Fruit fly (Drosophila melanogaster) whole organism, embryonic: ENCODE results near the gene CG9360.

ENCODE experiments used
- ATbp ChIP-seq: fragments of 200-800 bp; sonication (Bioruptor generic); optimal IDR thresholded peaks from 2 replicates; lab custom pipeline; 2017; ENCODE audit warnings: missing biosample characterization, mild to moderate bottlenecking, missing genetic modification characterization, missing genetic modification reagents
- Adf1 ChIP-seq: fragments of 200-800 bp; sonication (Bioruptor generic); IDR thresholded peaks from 2 replicates; pipeline ENCODE4 v1.3.6; 2022; ENCODE audit warnings: missing biosample characterization, missing genetic modification characterization
- CG10267 ChIP-seq: fragments of 200-800 bp; sonication (Bioruptor generic); optimal IDR thresholded peaks from 2 replicates; lab custom pipeline; 2018; ENCODE audit warnings: missing biosample characterization, mild to moderate bottlenecking, missing genetic modification characterization, moderate library complexity
- CG11696 ChIP-seq: fragments of 200-800 bp; sonication (Bioruptor generic); IDR thresholded peaks from 2 replicates; pipeline ENCODE4 v1.3.6; 2022; ENCODE audit warnings: missing biosample characterization, missing genetic modification characterization
- CG12071 ChIP-seq: fragments of 200-800 bp; sonication (Bioruptor generic); optimal IDR thresholded peaks from 3 replicates; lab custom pipeline; 2018; ENCODE audit warnings: missing biosample characterization, mild to moderate bottlenecking, missing genetic modification characterization
- CG12219 ChIP-seq: fragments of 200-800 bp; sonication (Bioruptor generic); optimal IDR thresholded peaks from 3 replicates; lab custom pipeline; 2018; ENCODE audit warnings: missing biosample characterization, mild to moderate bottlenecking, missing genetic modification characterization
- CG12299 ChIP-seq: fragments of 200-800 bp; sonication (Bioruptor generic); optimal IDR thresholded peaks from 2 replicates; lab custom pipeline; 2018; ENCODE audit warnings: missing biosample characterization, mild to moderate bottlenecking, missing genetic modification characterization
- CG1233 ChIP-seq: fragments of 200-800 bp; sonication (Bioruptor generic); optimal IDR thresholded peaks from 4 replicates; lab custom pipeline; 2018; ENCODE audit warnings: missing biosample characterization, mild to moderate bottlenecking, missing genetic modification characterization
- CG13296 ChIP-seq: fragments of 200-800 bp; sonication (Bioruptor generic); optimal IDR thresholded peaks from 3 replicates; lab custom pipeline; 2018; ENCODE audit warnings: missing biosample characterization, mild to moderate bottlenecking, missing genetic modification characterization
- CG15479 ChIP-seq: fragments of 200-800 bp; sonication (Bioruptor generic); optimal IDR thresholded peaks from 3 replicates; lab custom pipeline; 2019; ENCODE audit warnings: missing biosample characterization, mild to moderate bottlenecking, missing genetic modification characterization, moderate library complexity
- CG15514 ChIP-seq: fragments of 200-800 bp; sonication (Bioruptor generic); optimal IDR thresholded peaks from 3 replicates; lab custom pipeline; 2017; ENCODE audit warnings: missing biosample characterization, missing genetic modification characterization, mild to moderate bottlenecking, moderate library complexity, missing genetic modification reagents
- CG1602 ChIP-seq: fragments of 200-800 bp; sonication (Bioruptor generic); optimal IDR thresholded peaks from 3 replicates; lab custom pipeline; 2016; ENCODE audit warnings: missing biosample characterization, missing genetic modification characterization
- CG1603 ChIP-seq: fragments of 200-800 bp; sonication (Bioruptor generic); optimal IDR thresholded peaks from 2 replicates; lab custom pipeline; 2019; ENCODE audit warnings: missing biosample characterization, mild to moderate bottlenecking, missing genetic modification characterization, moderate library complexity
- CG17361 ChIP-seq: fragments of 200-800 bp; sonication (Bioruptor generic); IDR thresholded peaks from 3 replicates; pipeline ENCODE4 v1.3.6; 2022; ENCODE audit warnings: missing biosample characterization, missing genetic modification characterization
- CG17385 ChIP-seq: fragments of 200-800 bp; sonication (Bioruptor generic); optimal IDR thresholded peaks from 3 replicates; lab custom pipeline; 2018; ENCODE audit warnings: missing biosample characterization, mild to moderate bottlenecking, missing genetic modification characterization
- CG17568 ChIP-seq: fragments of 200-800 bp; sonication (Bioruptor generic); optimal IDR thresholded peaks from 2 replicates; lab custom pipeline; 2018; ENCODE audit warnings: missing biosample characterization, mild to moderate bottlenecking, missing genetic modification characterization, moderate library complexity
- CG17802 ChIP-seq: fragments of 200-800 bp; sonication (Bioruptor generic); optimal IDR thresholded peaks from 2 replicates; lab custom pipeline; 2018; ENCODE audit warnings: missing biosample characterization, mild to moderate bottlenecking, missing genetic modification characterization, moderate library complexity
- CG31224 ChIP-seq: fragments of 200-800 bp; sonication (Bioruptor generic); IDR thresholded peaks from 2 replicates; pipeline ENCODE4 v1.3.6; 2022; ENCODE audit warnings: missing biosample characterization, missing genetic modification characterization
- CG31441 ChIP-seq: fragments of 200-800 bp; sonication (Bioruptor generic); IDR thresholded peaks from 2 replicates; pipeline ENCODE4 v1.3.6; 2022; ENCODE audit warnings: missing biosample characterization, missing genetic modification characterization
- CG32532 ChIP-seq: fragments of 200-800 bp; sonication (Bioruptor generic); IDR thresholded peaks from 2 replicates; pipeline ENCODE4 v1.3.6; 2022; ENCODE audit warnings: missing biosample characterization, missing genetic modification characterization
- CG33213 ChIP-seq: fragments of 200-800 bp; sonication (Bioruptor generic); optimal IDR thresholded peaks from 3 replicates; lab custom pipeline; 2016; ENCODE audit warnings: missing biosample characterization, missing genetic modification characterization
- CG6791 ChIP-seq: fragments of 200-800 bp; sonication (Bioruptor generic); IDR thresholded peaks from 3 replicates; pipeline ENCODE4 v1.3.6; 2022; ENCODE audit warnings: missing biosample characterization, missing genetic modification characterization; ENCODE audit not compliant: partially characterized antibody
- CG7928 ChIP-seq: fragments of 200-800 bp; sonication (Bioruptor generic); optimal IDR thresholded peaks from 2 replicates; lab custom pipeline; 2017; ENCODE audit warnings: missing biosample characterization, mild to moderate bottlenecking, missing genetic modification characterization
- CG9727 ChIP-seq: fragments of 200-800 bp; sonication (Bioruptor generic); optimal IDR thresholded peaks from 3 replicates; lab custom pipeline; 2017; ENCODE audit warnings: missing biosample characterization, mild to moderate bottlenecking, missing genetic modification characterization
- D ChIP-seq, 2 experiments: fragments of 200-800 bp in 1 of 2; fragments of >200 bp in 1 of 2; sonication (Bioruptor generic) in 1 of 2; optimal IDR thresholded peaks; 2 replicates in 1 of 2; 3 replicates in 1 of 2; lab custom pipeline; 2017; ENCODE audit warnings: mild to moderate bottlenecking in 1 of 2, missing biosample characterization in 1 of 2, missing genetic modification characterization in 1 of 2, missing genetic modification reagents in 1 of 2
- Eip74EF ChIP-seq, 2 experiments: fragments of 200-800 bp in 1 of 2; fragments of >200 bp in 1 of 2; sonication (Bioruptor generic) in 1 of 2; optimal IDR thresholded peaks; 2 replicates each; lab custom pipeline; 2017 to 2019; ENCODE audit warnings: missing biosample characterization in 2 of 2, missing genetic modification characterization in 2 of 2, mild to moderate bottlenecking in 1 of 2, moderate library complexity in 1 of 2
- Fer1 ChIP-seq: fragments of 200-800 bp; sonication (Bioruptor generic); optimal IDR thresholded peaks from 2 replicates; lab custom pipeline; 2017; ENCODE audit warnings: missing biosample characterization, mild to moderate bottlenecking, missing genetic modification characterization
- HHEX ChIP-seq: fragments of 200-800 bp; sonication (Bioruptor generic); optimal IDR thresholded peaks from 3 replicates; lab custom pipeline; 2017; ENCODE audit warnings: missing biosample characterization, mild to moderate bottlenecking, missing genetic modification characterization, missing genetic modification reagents
- HLHmδ ChIP-seq: fragments of 200-800 bp; sonication (Bioruptor generic); optimal IDR thresholded peaks from 2 replicates; lab custom pipeline; 2018; ENCODE audit warnings: missing biosample characterization, mild to moderate bottlenecking, missing genetic modification characterization, moderate library complexity
- Lpt ChIP-seq: fragments of >200 bp; optimal IDR thresholded peaks from 2 replicates; lab custom pipeline; 2018; ENCODE audit warnings: missing biosample characterization, missing genetic modification characterization
- Nf-YC ChIP-seq: fragments of 200-800 bp; optimal IDR thresholded peaks from 3 replicates; lab custom pipeline; 2019; ENCODE audit warnings: missing biosample characterization, mild to moderate bottlenecking, missing genetic modification characterization, moderate library complexity
- Oaz ChIP-seq: fragments of 200-800 bp; sonication (Bioruptor generic); IDR thresholded peaks from 2 replicates; pipeline ENCODE4 v1.3.6; 2022; ENCODE audit warnings: missing biosample characterization, missing genetic modification characterization
- Pdp1 ChIP-seq, 2 experiments: fragments of 200-800 bp; sonication (Bioruptor generic); optimal IDR thresholded peaks; 3 replicates each; lab custom pipeline; 2016; ENCODE audit warnings: missing biosample characterization in 2 of 2, missing genetic modification characterization in 2 of 2, mild to moderate bottlenecking in 1 of 2, moderate library complexity in 1 of 2
- Xbp1 ChIP-seq: fragments of 200-800 bp; sonication (Bioruptor generic); optimal IDR thresholded peaks from 3 replicates; lab custom pipeline; 2016; ENCODE audit warnings: missing biosample characterization, mild to moderate bottlenecking, missing genetic modification characterization
- ara ChIP-seq: fragments of 200-800 bp; sonication (Bioruptor generic); IDR thresholded peaks from 2 replicates; pipeline ENCODE4 v1.3.6; 2022; ENCODE audit warnings: missing biosample characterization, missing genetic modification characterization
- ci ChIP-seq: fragments of 200-800 bp; sonication (Bioruptor generic); IDR thresholded peaks from 3 replicates; pipeline ENCODE4 v1.3.6; 2022; ENCODE audit warnings: missing biosample characterization, missing genetic modification characterization
- dmrt99B ChIP-seq: fragments of 200-800 bp; sonication (Bioruptor generic); optimal IDR thresholded peaks from 2 replicates; lab custom pipeline; 2018; ENCODE audit warnings: missing biosample characterization, mild to moderate bottlenecking, missing genetic modification characterization, moderate library complexity
- her ChIP-seq: fragments of 200-800 bp; sonication (Bioruptor generic); optimal IDR thresholded peaks from 2 replicates; lab custom pipeline; 2016; ENCODE audit warnings: missing biosample characterization, missing genetic modification characterization
- pb ChIP-seq: fragments of 200-800 bp; sonication (Bioruptor generic); optimal IDR thresholded peaks from 3 replicates; lab custom pipeline; 2016; ENCODE audit warnings: missing biosample characterization, missing genetic modification characterization
- pita ChIP-seq: fragments of 200-800 bp; sonication (Bioruptor generic); optimal IDR thresholded peaks from 2 replicates; lab custom pipeline; 2017; ENCODE audit warnings: missing biosample characterization, mild to moderate bottlenecking, missing genetic modification characterization
- sna ChIP-seq: fragments of 200-800 bp; sonication (Bioruptor generic); IDR thresholded peaks from 2 replicates; pipeline ENCODE4 v1.3.6; 2022; ENCODE audit warnings: missing biosample characterization, missing genetic modification characterization; ENCODE audit not compliant: partially characterized antibody
- sr ChIP-seq: fragments of 200-800 bp; sonication (Bioruptor generic); IDR thresholded peaks from 3 replicates; pipeline ENCODE4 v1.3.6; 2022; ENCODE audit warnings: missing biosample characterization, missing genetic modification characterization
- tup ChIP-seq: fragments of 200-800 bp; sonication (Bioruptor generic); optimal IDR thresholded peaks from 2 replicates; lab custom pipeline; 2016; ENCODE audit warnings: missing biosample characterization, mild to moderate bottlenecking, missing genetic modification characterization, moderate library complexity
- vvl ChIP-seq: fragments of 200-800 bp; sonication (Bioruptor generic); IDR thresholded peaks from 2 replicates; pipeline ENCODE4 v1.3.6; 2022; ENCODE audit warnings: missing biosample characterization, missing genetic modification characterization
- wek ChIP-seq: fragments of 200-800 bp; sonication (Bioruptor generic); optimal IDR thresholded peaks from 3 replicates; lab custom pipeline; 2018; ENCODE audit warnings: missing biosample characterization, mild to moderate bottlenecking, missing genetic modification characterization, moderate library complexity
- zen ChIP-seq: fragments of 200-800 bp; sonication (Bioruptor generic); optimal IDR thresholded peaks from 3 replicates; lab custom pipeline; 2018; ENCODE audit warnings: missing biosample characterization, mild to moderate bottlenecking, missing genetic modification characterization, moderate library complexity

Gene CG9360

DNA sequence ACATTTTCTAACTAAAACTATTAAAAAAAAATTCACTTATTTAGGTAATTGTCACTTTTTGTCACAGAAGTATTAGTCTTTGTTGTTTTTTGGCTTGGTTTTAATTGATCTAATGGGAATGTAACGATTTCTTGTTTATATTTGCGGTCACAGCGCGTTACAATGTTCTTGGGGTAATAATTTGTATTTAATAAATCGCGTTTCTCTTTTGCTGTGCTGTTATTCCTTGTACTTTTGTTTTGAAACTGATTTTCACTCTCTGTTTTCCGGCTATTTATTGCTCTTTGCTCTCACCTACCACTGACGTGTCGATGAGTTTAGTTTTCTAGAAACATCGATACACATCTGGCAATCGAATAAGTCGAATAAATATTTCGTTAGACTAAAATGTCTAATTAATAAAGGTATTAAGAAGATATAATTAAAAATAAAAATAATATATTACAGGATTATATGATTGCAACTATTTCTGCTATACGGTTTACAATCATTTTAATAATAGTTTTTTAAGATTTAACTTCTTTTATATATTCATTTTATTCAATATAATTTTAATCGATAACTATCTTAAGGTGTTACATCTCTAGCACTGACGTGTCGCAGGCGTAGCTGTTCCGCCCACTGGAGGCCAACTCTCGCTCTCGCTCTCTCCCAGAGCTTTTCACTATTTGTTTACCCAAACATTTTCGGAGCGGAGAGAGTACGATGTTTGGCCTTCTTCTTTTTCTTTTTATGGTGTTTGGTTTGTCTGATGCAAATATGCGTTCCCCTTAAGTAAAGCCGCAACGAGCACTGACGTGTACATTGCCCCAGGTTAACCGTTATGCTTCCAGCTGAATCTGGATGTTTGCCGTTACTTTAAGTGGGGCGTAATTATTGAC, 42.7 kb upstream of the CG9360 start, which contains the start of gene Hsc70-3 (continued):
- peak; percentile 13 for TF ChIP-seq CG13296 (GFP tag; lab: Kevin White, UChicago)
- peak; percentile 100 for TF ChIP-seq Xbp1 (GFP tag; lab: Kevin White, UChicago)
- peak; percentile 58; the same call in 1 of the 2 replicates for TF ChIP-seq ara
- peak; percentile 27; the same call in 1 of the 2 replicates for TF ChIP-seq vvl
- TF ChIP-seq CG10267 (tag; lab: Kevin White, UChicago), result peak; percentile 66
- peak; percentile 79; the same call in 1 of the 2 replicates for TF ChIP-seq sna
- TF ChIP-seq CG7928 (GFP tag; lab: Kevin White, UChicago), result no peak
- TF ChIP-seq CG12299 (tag; lab: Kevin White, UChicago), result peak; percentile 31
- no peak for TF ChIP-seq tup
- peak; percentile 81 for TF ChIP-seq CG17385 (GFP tag; lab: Kevin White, UChicago)
- TF ChIP-seq CG31441, result peak; percentile 25; the same call in 1 of the 2 replicates
- TF ChIP-seq CG9727 (GFP tag; lab: Kevin White, UChicago), result peak; percentile 26
- TF ChIP-seq CG31224 (GFP tag; lab: Robert Waterston, UW), result no peak
- peak; percentile 71 for TF ChIP-seq wek (GFP tag; lab: Kevin White, UChicago)
- TF ChIP-seq CG15479 (GFP tag; lab: Kevin White, UChicago), result no peak
- no peak for TF ChIP-seq zen (tag; lab: Kevin White, UChicago)
- peak; percentile 62 for TF ChIP-seq CG1603 (tag; lab: Kevin White, UChicago)
- TF ChIP-seq CG17568 (GFP tag; lab: Kevin White, UChicago), result peak; percentile 77
- peak; percentile 67 for TF ChIP-seq HHEX (GFP tag; lab: Kevin White, UChicago)
- peak; percentile 91 for TF ChIP-seq ci
- peak; percentile 0 for TF ChIP-seq Fer1 (GFP tag; lab: Kevin White, UChicago)
- no peak for TF ChIP-seq Oaz (GFP tag; lab: Robert Waterston, UW)
- peak; percentile 40 for TF ChIP-seq her
- peak in 1 of 2 experiments; percentile 32 for TF ChIP-seq Eip74EF (GFP tag; optimal IDR thresholded peaks at IDR 0.05; lab: Kevin White, UChicago)
- TF ChIP-seq dmrt99B (tag; lab: Kevin White, UChicago), result peak; percentile 16
- TF ChIP-seq CG32532, result 0 out of 2 replicates have a peak, but pooled peaks have one; percentile 13
- peak; percentile 77 for TF ChIP-seq Nf-YC (tag; lab: Kevin White, UChicago)
- no peak for TF ChIP-seq pb (GFP tag; lab: Kevin White, UChicago)
- peak; percentile 33 for TF ChIP-seq CG1233
- peak in 1 of 2 experiments; percentile 36 for TF ChIP-seq Pdp1 (GFP tag; optimal IDR thresholded peaks at IDR 0.05; lab: Kevin White, UChicago)
- TF ChIP-seq Adf1 (GFP tag; lab: Robert Waterston, UW), result no peak
- TF ChIP-seq CG12219 (GFP tag; lab: Kevin White, UChicago), result peak; percentile 23
- peak; percentile 89 for TF ChIP-seq ATbp (GFP tag; lab: Kevin White, UChicago)
- TF ChIP-seq CG17802, result no peak
- TF ChIP-seq CG6791 (GFP tag; lab: Robert Waterston, UW), result 0 out of 3 replicates have a peak, but pooled peaks have one; percentile 49
- TF ChIP-seq CG1602 (GFP tag; lab: Kevin White, UChicago), result no peak
- no peak for TF ChIP-seq CG11696 (GFP tag; lab: Robert Waterston, UW)
- no peak for TF ChIP-seq Lpt
- TF ChIP-seq CG12071 (GFP tag; lab: Kevin White, UChicago), result peak; percentile 49
- TF ChIP-seq D (optimal IDR thresholded peaks at IDR 0.05; lab: Kevin White, UChicago), result no peak
- peak; percentile 1 for TF ChIP-seq D (GFP tag; optimal IDR thresholded peaks at IDR 0.05; lab: Kevin White, UChicago)
- peak; percentile 62 for TF ChIP-seq HLHmδ
- TF ChIP-seq CG17361 (GFP tag; lab: Robert Waterston, UW), result peak; percentile 61
- TF ChIP-seq CG15514, result peak; percentile 38
- peak; percentile 86 for TF ChIP-seq sr (GFP tag; lab: Robert Waterston, UW)
- TF ChIP-seq pita (GFP tag; lab: Kevin White, UChicago), result no peak
- peak; percentile 11 for TF ChIP-seq CG33213 (GFP tag; lab: Kevin White, UChicago)
